Fruit fly (Drosophila melanogaster): ENCODE measurements around the gene CG4558.
A peak's percentile ranks its signal among the peaks of the same experiment; 100 is the strongest.

The CG4558 gene

dm6 chrX:6861523-6862077 is 12.0 kb downstream of the CG4558 start (continued):
- TF ChIP-seq Adf1 (GFP tag; IDR thresholded peaks at IDR 0.05) (peak; percentile 89), tap (tag; optimal IDR thresholded peaks at IDR 0.05) (no peak), CG2678 (tag; optimal IDR thresholded peaks at IDR 0.05) (peak; percentile 71), Ets65A (GFP tag) (peak; percentile 95), CG4730 (GFP tag; IDR thresholded peaks at IDR 0.05) (peak; percentile 59), CG1602 (GFP tag; optimal IDR thresholded peaks at IDR 0.05) (no peak), ara (GFP tag; IDR thresholded peaks at IDR 0.05) (0 out of 2 replicates have a peak, but pooled peaks have one; percentile 7), HLHmδ (GFP tag; optimal IDR thresholded peaks at IDR 0.05) (peak; percentile 53), CG3847 (GFP tag; IDR thresholded peaks at IDR 0.05) (peak; percentile 48), CG15514 (GFP tag; optimal IDR thresholded peaks at IDR 0.05) (peak; percentile 14), Atf6 (GFP tag; IDR thresholded peaks at IDR 0.05) (peak; percentile 50; the same call in 1 of the 2 replicates), CG2712 (tag; optimal IDR thresholded peaks at IDR 0.05) (peak; percentile 41), chm (GFP tag; IDR thresholded peaks at IDR 0.05) (peak; percentile 73; the same call in 1 of the 2 replicates), Lim3 (GFP tag; IDR thresholded peaks at IDR 0.05) (no peak), CG3281 (GFP tag; optimal IDR thresholded peaks at IDR 0.05) (peak; percentile 70), Myb (GFP tag; optimal IDR thresholded peaks at IDR 0.05) (peak; percentile 51), C15 (GFP tag; IDR thresholded peaks at IDR 0.05) (no peak), lmd (GFP tag; IDR thresholded peaks at IDR 0.05) (peak; percentile 69), CG2120 (GFP tag; optimal IDR thresholded peaks at IDR 0.05) (peak; percentile 90), YL-1 (GFP tag; optimal IDR thresholded peaks at IDR 0.05) (peak; percentile 8), sisA (GFP tag; IDR thresholded peaks at IDR 0.05) (0 out of 2 replicates have a peak, but pooled peaks have one; percentile 30), CG9609 (GFP tag; optimal IDR thresholded peaks at IDR 0.05) (peak; percentile 52), nom (GFP tag; optimal IDR thresholded peaks at IDR 0.05) (peak; percentile 75), Hand (GFP tag; optimal IDR thresholded peaks at IDR 0.05) (no peak), esg (GFP tag; conservative IDR thresholded peaks at IDR 0.05) (peak; percentile 67), Oli (tag; optimal IDR thresholded peaks at IDR 0.05) (peak; percentile 23), caup (GFP tag; optimal IDR thresholded peaks at IDR 0.05; ENCODE audit: severe bottlenecking) (peak; percentile 73), D (optimal IDR thresholded peaks at IDR 0.05) (no peak), D (GFP tag; optimal IDR thresholded peaks at IDR 0.05) (no peak), CG6813 (GFP tag; optimal IDR thresholded peaks at IDR 0.05) (no peak), az2 (GFP tag; optimal IDR thresholded peaks at IDR 0.05) (peak; percentile 17), sima (GFP tag; optimal IDR thresholded peaks at IDR 0.05) (no peak), CG13624 (GFP tag; optimal IDR thresholded peaks at IDR 0.05) (peak; percentile 23), CG31365 (tag; optimal IDR thresholded peaks at IDR 0.05) (peak; percentile 10), Xrp1 (GFP tag; IDR thresholded peaks at IDR 0.05) (peak; percentile 55), Sin3A (optimal IDR thresholded peaks at IDR 0.05) (no peak), Hsf (GFP tag; optimal IDR thresholded peaks at IDR 0.05) (peak; percentile 43), otp (GFP tag; IDR thresholded peaks at IDR 0.05) (0 out of 3 replicates have a peak, but pooled peaks have one; percentile 51), CG6175 (GFP tag; IDR thresholded peaks at IDR 0.05) (peak; percentile 48; the same call in 1 of the 3 replicates), nau (GFP tag; optimal IDR thresholded peaks at IDR 0.05) (no peak), CG12104 (GFP tag; optimal IDR thresholded peaks at IDR 0.05) (peak; percentile 40), Lpt (GFP tag; optimal IDR thresholded peaks at IDR 0.05) (no peak), btn (GFP tag; optimal IDR thresholded peaks at IDR 0.05) (no peak), CG10209 (GFP tag; optimal IDR thresholded peaks at IDR 0.05) (peak; percentile 54), CG18011 (GFP tag; optimal IDR thresholded peaks at IDR 0.05) (no peak), CG5180 (GFP tag; optimal IDR thresholded peaks at IDR 0.05) (peak; percentile 81), NfI (GFP tag; optimal IDR thresholded peaks at IDR 0.05) (peak; percentile 38)

Data from whole organism, embryonic.